Fruit fly (Drosophila melanogaster) S2 (cell line): Measurements from ENCODE around the gene mRpS6.

Source experiments
- CG8478 ChIP-seq: fragments of >200 bp; optimal IDR thresholded peaks from 2 replicates; lab custom pipeline; 2018
- CTCF ChIP-seq, 2 experiments: fragments of >200 bp; optimal IDR thresholded peaks; 2 replicates each; lab custom pipeline; 2018

DNA sequence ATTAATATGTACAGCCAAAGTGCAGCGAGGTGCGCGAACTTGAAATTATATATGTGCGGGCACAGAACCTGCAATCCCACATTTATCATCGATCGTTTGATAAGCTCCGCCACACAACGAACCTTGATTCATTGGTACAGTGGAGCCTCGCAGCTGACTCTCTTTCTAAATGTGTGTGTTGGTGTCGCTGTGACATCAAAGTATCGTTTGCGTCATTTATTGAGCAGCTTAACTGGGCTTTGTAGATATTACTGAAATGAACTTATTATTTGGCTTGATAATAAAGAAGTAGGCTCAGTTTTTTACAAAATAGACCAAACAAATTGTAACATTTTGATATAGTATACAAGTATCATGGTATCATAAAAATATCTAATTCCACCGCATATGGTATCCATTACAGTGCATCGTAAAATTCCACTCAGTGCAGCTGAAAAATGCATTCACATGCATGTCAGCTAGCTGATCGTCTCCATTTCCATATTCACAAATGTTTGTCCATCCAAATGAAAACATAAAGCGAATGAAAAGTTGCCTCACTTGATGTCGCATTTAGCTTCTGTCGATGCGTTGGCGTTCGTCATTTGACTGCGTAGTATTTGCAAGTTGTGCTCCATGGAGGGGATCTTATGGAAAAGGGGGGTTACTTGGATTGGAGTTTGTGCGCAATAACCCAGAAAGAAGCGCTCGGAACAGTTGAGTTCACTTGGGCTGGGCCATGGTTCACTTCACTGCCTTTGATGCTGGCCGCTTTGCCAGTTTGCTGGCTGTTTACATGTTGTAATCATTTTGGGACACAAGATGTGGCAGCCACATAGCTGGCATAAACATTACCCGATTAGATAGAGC, 46.9 kb downstream of the mRpS6 start:
- TF ChIP-seq CTCF (optimal IDR thresholded peaks at IDR 0.05; lab: Kevin White, UChicago) = no peak
- no peak for TF ChIP-seq CG8478 (lab: Kevin White, UChicago)
